Fruit fly (Drosophila melanogaster) whole organism, pupa: ENCODE results near the gene ninaG.
A peak's percentile ranks its signal among the peaks of the same experiment; 100 is the strongest.

Experiments used
- CG10348 ChIP-seq: fragments of 200-800 bp; sonication (Bioruptor generic); IDR thresholded peaks from 2 replicates; pipeline ENCODE4 v1.3.6; 2022; ENCODE audit warnings: missing biosample characterization, missing genetic modification characterization
- CG12605 ChIP-seq: fragments of 200-800 bp; sonication (Bioruptor generic); IDR thresholded peaks from 2 replicates; pipeline ENCODE4 v1.3.6; 2022; ENCODE audit warnings: missing biosample characterization, missing genetic modification characterization
- CG13204 ChIP-seq: fragments of 200-800 bp; sonication (Bioruptor generic); optimal IDR thresholded peaks from 2 replicates; lab custom pipeline; 2018; ENCODE audit warnings: missing biosample characterization, mild to moderate bottlenecking, missing genetic modification characterization, moderate library complexity
- CG14655 ChIP-seq: fragments of 200-800 bp; sonication (Bioruptor generic); optimal IDR thresholded peaks from 3 replicates; lab custom pipeline; 2017; ENCODE audit warnings: mild to moderate bottlenecking, missing biosample characterization, missing genetic modification reagents, missing genetic modification characterization
- CG15710 ChIP-seq: fragments of 200-800 bp; sonication (Bioruptor generic); optimal IDR thresholded peaks from 2 replicates; lab custom pipeline; 2018; ENCODE audit warnings: missing biosample characterization, mild to moderate bottlenecking, missing genetic modification characterization, moderate library complexity
- CG17806 ChIP-seq: fragments of 200-800 bp; sonication (Bioruptor generic); optimal IDR thresholded peaks from 2 replicates; lab custom pipeline; 2018; ENCODE audit warnings: missing biosample characterization, mild to moderate bottlenecking, missing genetic modification characterization, moderate library complexity
- CG32121 ChIP-seq: fragments of 200-800 bp; sonication (Bioruptor generic); IDR thresholded peaks from 2 replicates; pipeline ENCODE4 v1.3.6; 2022; ENCODE audit warnings: missing biosample characterization, missing genetic modification characterization
- CG34367 ChIP-seq: fragments of 200-800 bp; sonication (Bioruptor generic); optimal IDR thresholded peaks from 2 replicates; lab custom pipeline; 2018; ENCODE audit warnings: missing biosample characterization, mild to moderate bottlenecking, missing genetic modification characterization
- CG4496 ChIP-seq: fragments of 200-800 bp; sonication (Bioruptor generic); IDR thresholded peaks from 3 replicates; pipeline ENCODE4 v1.3.6; 2022; ENCODE audit warnings: missing biosample characterization, missing genetic modification characterization
- CG8159 ChIP-seq: fragments of 200-800 bp; sonication (Bioruptor generic); optimal IDR thresholded peaks from 3 replicates; lab custom pipeline; 2018; ENCODE audit warnings: missing biosample characterization, mild to moderate bottlenecking, missing genetic modification characterization, moderate library complexity
- CG8301 ChIP-seq: fragments of 200-800 bp; sonication (Bioruptor generic); optimal IDR thresholded peaks from 2 replicates; lab custom pipeline; 2018; ENCODE audit warnings: missing biosample characterization, mild to moderate bottlenecking, missing genetic modification characterization
- CG9948 ChIP-seq: fragments of 200-800 bp; sonication (Bioruptor generic); optimal IDR thresholded peaks from 2 replicates; lab custom pipeline; 2018; ENCODE audit warnings: missing biosample characterization, mild to moderate bottlenecking, missing genetic modification characterization, moderate library complexity
- D1 ChIP-seq: fragments of 200-800 bp; sonication (Bioruptor generic); optimal IDR thresholded peaks from 2 replicates; lab custom pipeline; 2018; ENCODE audit warnings: missing biosample characterization, mild to moderate bottlenecking, missing genetic modification characterization, moderate library complexity
- EcR ChIP-seq: fragments of 200-800 bp; sonication (Bioruptor generic); optimal IDR thresholded peaks from 3 replicates; lab custom pipeline; 2019; ENCODE audit warnings: missing biosample characterization, missing genetic modification characterization, mild to moderate bottlenecking, moderate library complexity, missing genetic modification reagents
- Ets98B ChIP-seq: fragments of 200-800 bp; sonication (Bioruptor generic); IDR thresholded peaks from 2 replicates; pipeline ENCODE4 v1.3.6; 2022; ENCODE audit warnings: missing biosample characterization, missing genetic modification characterization
- Pif1A ChIP-seq: fragments of 200-800 bp; sonication (Bioruptor generic); optimal IDR thresholded peaks from 3 replicates; lab custom pipeline; 2016; ENCODE audit warnings: missing biosample characterization, missing genetic modification characterization
- Pif1B ChIP-seq: fragments of 200-800 bp; sonication (Bioruptor generic); optimal IDR thresholded peaks from 3 replicates; lab custom pipeline; 2016; ENCODE audit warnings: missing biosample characterization, missing genetic modification characterization
- Snoo ChIP-seq: fragments of 200-800 bp; sonication (Bioruptor generic); optimal IDR thresholded peaks from 3 replicates; lab custom pipeline; 2017; ENCODE audit warnings: missing biosample characterization, mild to moderate bottlenecking, missing genetic modification characterization, inconsistent platforms
- fd96Ca ChIP-seq: fragments of 200-800 bp; sonication (Bioruptor generic); IDR thresholded peaks from 3 replicates; pipeline ENCODE4 v1.3.6; 2022; ENCODE audit warnings: missing biosample characterization, missing genetic modification characterization
- gl ChIP-seq: fragments of 200-800 bp; sonication (Bioruptor generic); optimal IDR thresholded peaks from 2 replicates; lab custom pipeline; 2018; ENCODE audit warnings: missing biosample characterization, mild to moderate bottlenecking, missing genetic modification characterization
- rn ChIP-seq: fragments of 200-800 bp; sonication (Bioruptor generic); IDR thresholded peaks from 2 replicates; pipeline ENCODE4 v1.3.6; 2022; ENCODE audit warnings: missing biosample characterization, missing genetic modification characterization

ninaG gene

DNA sequence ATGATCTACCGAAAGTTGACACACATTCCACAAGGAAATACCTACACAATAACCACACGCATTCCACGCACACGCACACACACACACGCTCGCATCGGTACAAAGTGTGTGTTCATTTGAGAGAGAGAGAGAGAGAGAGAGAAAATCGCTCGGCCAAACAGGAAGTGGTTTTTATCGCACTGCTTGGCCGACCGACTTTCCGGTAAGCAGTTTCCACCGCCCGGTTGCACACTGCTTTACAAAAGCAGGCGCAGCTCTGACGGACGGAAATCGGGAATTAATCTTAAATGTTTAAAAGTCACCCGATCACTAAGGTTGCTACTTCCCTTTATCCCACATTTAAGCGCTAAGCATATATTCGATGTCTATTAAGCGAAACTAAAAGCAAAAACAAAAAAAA is 28.7 kb downstream of the ninaG start:
- no peak for TF ChIP-seq Ets98B
- TF ChIP-seq Snoo (tag; lab: Kevin White, UChicago): no peak
- TF ChIP-seq CG8159: no peak
- TF ChIP-seq CG12605: no peak
- TF ChIP-seq Pif1B (GFP tag; lab: Kevin White, UChicago): no peak
- TF ChIP-seq EcR (GFP tag; lab: Kevin White, UChicago): no peak
- no peak for TF ChIP-seq CG15710
- TF ChIP-seq D1 (tag; lab: Kevin White, UChicago): no peak
- TF ChIP-seq CG32121 (GFP tag; lab: Robert Waterston, UW): no peak

dm6 chr3R:11378564-11379112 is 42.9 kb downstream of the ninaG start:
- TF ChIP-seq CG9948 (tag; lab: Kevin White, UChicago): no peak
- TF ChIP-seq CG14655: no peak
- TF ChIP-seq CG12605: no peak
- TF ChIP-seq CG32121 (GFP tag; lab: Robert Waterston, UW): no peak
- TF ChIP-seq CG15710: no peak
- TF ChIP-seq Pif1A (GFP tag; lab: Kevin White, UChicago): no peak
- TF ChIP-seq CG34367 (tag; lab: Kevin White, UChicago): no peak
- no peak for TF ChIP-seq EcR (GFP tag; lab: Kevin White, UChicago)
- TF ChIP-seq CG13204 (GFP tag; lab: Kevin White, UChicago): no peak
- no peak for TF ChIP-seq CG8159
- no peak for TF ChIP-seq Snoo (tag; lab: Kevin White, UChicago)
- TF ChIP-seq fd96Ca (GFP tag; lab: Robert Waterston, UW): no peak
- no peak for TF ChIP-seq CG8301

- TF ChIP-seq CG8301 (no peak), Pif1A (GFP tag; lab: Kevin White, UChicago) (no peak), CG13204 (GFP tag; lab: Kevin White, UChicago) (no peak), D1 (tag; lab: Kevin White, UChicago) (no peak), Snoo (tag; lab: Kevin White, UChicago) (no peak), Pif1B (GFP tag; lab: Kevin White, UChicago) (no peak), CG4496 (GFP tag; lab: Robert Waterston, UW) (no peak), CG8159 (no peak), CG34367 (tag; lab: Kevin White, UChicago) (no peak), CG17806 (tag; lab: Kevin White, UChicago) (no peak), CG14655 (no peak), CG9948 (tag; lab: Kevin White, UChicago) (no peak), gl (tag; lab: Kevin White, UChicago) (no peak), fd96Ca (GFP tag; lab: Robert Waterston, UW) (no peak), EcR (GFP tag; lab: Kevin White, UChicago) (no peak)
Measured at dm6 chr3R:11375142-11375541, 46.4 kb downstream of the ninaG start.

DNA sequence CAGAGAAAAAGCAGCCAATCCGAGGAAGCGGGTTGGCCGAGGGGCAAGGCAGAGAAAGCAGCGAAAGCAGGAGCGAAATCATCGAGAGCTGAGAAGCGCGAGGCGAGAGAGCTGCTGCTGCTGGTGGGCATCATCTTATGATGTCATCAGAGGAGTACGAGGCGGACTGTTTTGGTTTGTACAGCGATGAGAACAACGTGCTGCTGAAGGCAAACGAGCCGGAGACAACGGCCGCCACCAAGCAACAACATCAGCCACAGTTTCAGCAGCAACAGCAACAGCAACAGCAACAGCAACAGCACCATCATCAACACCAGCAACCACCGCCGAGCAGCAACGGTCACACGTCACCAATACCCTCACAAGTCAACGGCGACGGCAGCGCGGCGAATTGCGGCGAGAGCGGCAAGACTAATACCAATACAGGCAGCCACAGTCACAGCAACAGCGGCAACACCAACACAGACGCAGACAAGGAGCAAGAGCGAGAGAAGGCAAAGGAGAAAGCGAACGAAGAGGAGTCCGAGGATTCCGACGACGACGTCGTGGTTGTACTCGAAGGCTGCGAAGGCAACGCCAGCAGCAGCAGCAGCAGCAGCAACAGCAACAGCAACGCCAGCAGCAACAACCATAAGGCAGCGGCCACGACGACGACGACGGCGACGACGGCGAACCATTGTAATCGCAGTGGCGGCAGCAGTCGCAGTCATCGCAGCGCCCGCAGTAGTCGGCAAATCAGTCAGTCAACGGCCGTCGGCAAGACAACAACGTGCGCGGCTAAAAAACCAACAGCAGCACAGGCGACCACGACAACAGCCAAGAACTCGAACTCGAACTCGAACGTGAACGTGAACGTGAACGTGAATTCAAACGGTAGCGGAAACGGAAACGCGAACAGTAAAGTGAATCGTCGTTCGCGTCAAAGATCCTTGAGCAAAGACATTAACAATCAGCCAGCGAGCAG is 49.2 kb downstream of the ninaG start:
- TF ChIP-seq rn (no peak), Pif1A (GFP tag; lab: Kevin White, UChicago) (peak; percentile 5), CG13204 (GFP tag; lab: Kevin White, UChicago) (peak; percentile 57), CG14655 (no peak)

DNA sequence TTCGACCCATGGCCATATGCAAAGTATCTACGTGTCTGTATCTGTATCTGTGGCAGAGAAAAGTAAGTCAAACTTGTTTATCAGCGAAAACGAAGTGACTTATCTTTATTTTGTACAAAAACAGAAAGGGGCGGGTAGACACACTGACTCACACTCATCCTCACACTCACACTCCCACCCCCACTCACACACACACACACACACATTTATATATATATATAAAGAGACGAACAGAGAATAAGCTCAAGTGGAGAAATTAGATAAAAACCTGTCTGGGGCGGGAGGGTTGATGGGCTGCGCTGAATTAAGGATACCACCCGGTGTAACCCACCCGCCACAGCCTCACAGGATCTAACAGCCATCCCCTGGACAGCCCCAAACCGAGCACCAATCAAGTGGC is 50.7 kb downstream of the ninaG start:
- no peak for TF ChIP-seq CG15710

DNA sequence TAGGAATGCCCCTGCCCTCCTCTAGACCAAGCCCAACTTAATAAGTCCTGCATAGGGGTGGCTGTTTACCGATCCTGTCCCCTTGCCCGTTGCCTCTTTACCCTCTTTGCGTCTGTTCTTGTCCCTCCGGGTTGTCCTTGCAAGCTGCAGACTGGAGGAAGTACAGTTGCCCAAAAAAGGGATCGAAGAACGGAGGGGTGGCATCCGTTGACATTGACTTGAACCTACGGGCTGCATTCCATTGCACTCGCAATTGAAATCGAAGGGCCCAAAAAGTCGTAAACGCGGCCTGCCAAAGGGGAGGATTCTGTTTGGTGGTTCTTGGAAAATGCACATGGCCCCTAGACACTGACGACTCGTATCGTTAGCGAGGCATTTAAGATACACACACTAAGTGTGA is 51.2 kb downstream of the ninaG start:
- TF ChIP-seq CG15710 (no peak), CG32121 (GFP tag; lab: Robert Waterston, UW) (no peak), EcR (GFP tag; lab: Kevin White, UChicago) (no peak), rn (no peak), CG4496 (GFP tag; lab: Robert Waterston, UW) (no peak), CG17806 (tag; lab: Kevin White, UChicago) (no peak), CG14655 (no peak), CG13204 (GFP tag; lab: Kevin White, UChicago) (no peak), CG8301 (no peak), gl (tag; lab: Kevin White, UChicago) (no peak), Pif1A (GFP tag; lab: Kevin White, UChicago) (no peak), D1 (tag; lab: Kevin White, UChicago) (no peak), CG10348 (GFP tag; lab: Robert Waterston, UW) (no peak), CG12605 (no peak), CG9948 (tag; lab: Kevin White, UChicago) (no peak), CG8159 (no peak), CG34367 (tag; lab: Kevin White, UChicago) (no peak), Snoo (tag; lab: Kevin White, UChicago) (no peak), Pif1B (GFP tag; lab: Kevin White, UChicago) (no peak), fd96Ca (GFP tag; lab: Robert Waterston, UW) (no peak)
